Worm (Caenorhabditis elegans) whole organism, early embryonic: ENCODE measurements around the gene F59A7.2.

Experiments
- B0310.2 ChIP-seq: sonication (generic microtip); optimal IDR thresholded peaks from 2 replicates; lab custom pipeline; 2016; ENCODE audit warnings: mild to moderate bottlenecking, missing genetic modification characterization, missing compliant biosample characterization
- F13C5.2 ChIP-seq: sonication (generic microtip); optimal IDR thresholded peaks from 2 replicates; lab custom pipeline; 2017; ENCODE audit warnings: mild to moderate bottlenecking, missing genetic modification characterization, inconsistent platforms, missing compliant biosample characterization
- aly-1 ChIP-seq: sonication (generic microtip); optimal IDR thresholded peaks from 2 replicates; lab custom pipeline; 2016; ENCODE audit warnings: missing genetic modification characterization, missing compliant biosample characterization
- ama-1 ChIP-seq: fragments of 150-350 bp; optimal IDR thresholded peaks from 2 replicates; lab custom pipeline; 2014
- ceh-13 ChIP-seq: fragments of 200-800 bp; sonication (Bioruptor generic); optimal IDR thresholded peaks from 2 replicates; lab custom pipeline; 2018; ENCODE audit warnings: mild to moderate bottlenecking, missing genetic modification characterization, missing compliant biosample characterization
- ceh-36 ChIP-seq: sonication (generic microtip); optimal IDR thresholded peaks from 2 replicates; lab custom pipeline; 2016; ENCODE audit warnings: missing genetic modification characterization, inconsistent platforms, missing compliant biosample characterization
- ets-7 ChIP-seq: sonication (generic microtip); optimal IDR thresholded peaks from 2 replicates; lab custom pipeline; 2016; ENCODE audit warnings: missing genotype, missing genetic modification characterization, missing compliant biosample characterization
- flt-1 ChIP-seq: fragments of 200-800 bp; sonication (Bioruptor generic); IDR thresholded peaks from 2 replicates; pipeline ENCODE4 v1.3.6; 2022; ENCODE audit warnings: missing genetic modification characterization, missing compliant biosample characterization
- hmbx-1 ChIP-seq: sonication (generic microtip); optimal IDR thresholded peaks from 2 replicates; lab custom pipeline; 2016; ENCODE audit warnings: mild to moderate bottlenecking, missing genetic modification characterization, missing compliant biosample characterization
- hmg-4 ChIP-seq: fragments of 200-800 bp; sonication (Bioruptor generic); optimal IDR thresholded peaks from 2 replicates; lab custom pipeline; 2018; ENCODE audit warnings: mild to moderate bottlenecking, missing genetic modification characterization, missing compliant biosample characterization
- hnd-1 ChIP-seq: sonication (generic microtip); optimal IDR thresholded peaks from 2 replicates; lab custom pipeline; 2016; ENCODE audit warnings: missing genetic modification characterization, missing compliant biosample characterization
- pes-1 ChIP-seq: fragments of 200-800 bp; sonication (Bioruptor generic); IDR thresholded peaks from 2 replicates; pipeline ENCODE4 v1.3.6; 2022; ENCODE audit warnings: missing genetic modification reagents, missing genetic modification characterization, missing compliant biosample characterization
- scrt-1 ChIP-seq: fragments of 200-800 bp; sonication (Bioruptor generic); IDR thresholded peaks from 2 replicates; pipeline ENCODE4 v1.3.6; 2022; ENCODE audit warnings: missing genetic modification characterization, missing compliant biosample characterization
- sea-1 ChIP-seq: fragments of 200-800 bp; sonication (Bioruptor generic); conservative IDR thresholded peaks from 2 replicates; pipeline ENCODE4 v1.3.6; 2022; ENCODE audit warnings: missing genetic modification characterization, missing compliant biosample characterization
- tbx-11 ChIP-seq: fragments of 200-800 bp; sonication (Bioruptor generic); IDR thresholded peaks from 2 replicates; pipeline ENCODE4 v1.3.6; 2022; ENCODE audit warnings: missing genetic modification characterization, missing compliant biosample characterization
- tbx-37 ChIP-seq: fragments of 200-800 bp; sonication (Bioruptor generic); conservative IDR thresholded peaks from 2 replicates; pipeline ENCODE4 v1.3.6; 2022; ENCODE audit warnings: missing genetic modification reagents, missing genetic modification characterization, missing compliant biosample characterization
- tra-4 ChIP-seq: sonication (generic microtip); optimal IDR thresholded peaks from 2 replicates; lab custom pipeline; 2017; ENCODE audit warnings: missing genetic modification characterization, missing compliant biosample characterization

F59A7.2 gene

DNA sequence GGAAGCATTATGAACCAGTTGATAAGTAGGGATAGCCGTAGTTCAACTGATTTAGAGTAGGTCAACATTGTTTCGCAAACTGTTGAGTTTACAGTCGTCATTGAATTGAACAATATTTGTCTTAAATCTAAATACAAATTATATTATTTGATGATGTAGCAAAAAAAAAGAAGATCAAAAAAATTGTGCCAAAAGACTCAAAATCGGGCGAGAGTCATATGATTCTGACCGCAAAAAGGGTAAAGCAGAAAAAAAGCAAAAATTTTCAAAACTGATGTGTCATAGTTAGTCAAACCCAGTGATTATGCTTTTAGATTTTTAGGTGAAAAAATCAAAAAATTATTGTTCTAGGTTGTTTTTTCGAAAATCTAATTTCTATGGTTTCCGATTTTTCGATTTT, 11.5 kb upstream of the F59A7.2 start, which contains the start of gene srab-13:
Gene srab-13 (minus strand): TSS at position 101 of the 400 bp plus-strand sequence.
- TF ChIP-seq tbx-11 (GFP tag; lab: Robert Waterston, UW) (no peak), flt-1 (GFP tag; lab: Robert Waterston, UW) (no peak), sea-1 (GFP tag; lab: Robert Waterston, UW) (no peak), ets-7 (no peak), tra-4 (no peak), pes-1 (no peak), ceh-36 (tag; lab: Kevin White, UChicago) (no peak), B0310.2 (tag; lab: Kevin White, UChicago) (no peak), hmg-4 (GFP tag; lab: Kevin White, UChicago) (no peak), F13C5.2 (tag; lab: Kevin White, UChicago) (no peak), tbx-37 (no peak), hmbx-1 (tag; lab: Kevin White, UChicago) (no peak), hnd-1 (tag; lab: Kevin White, UChicago) (no peak)

DNA sequence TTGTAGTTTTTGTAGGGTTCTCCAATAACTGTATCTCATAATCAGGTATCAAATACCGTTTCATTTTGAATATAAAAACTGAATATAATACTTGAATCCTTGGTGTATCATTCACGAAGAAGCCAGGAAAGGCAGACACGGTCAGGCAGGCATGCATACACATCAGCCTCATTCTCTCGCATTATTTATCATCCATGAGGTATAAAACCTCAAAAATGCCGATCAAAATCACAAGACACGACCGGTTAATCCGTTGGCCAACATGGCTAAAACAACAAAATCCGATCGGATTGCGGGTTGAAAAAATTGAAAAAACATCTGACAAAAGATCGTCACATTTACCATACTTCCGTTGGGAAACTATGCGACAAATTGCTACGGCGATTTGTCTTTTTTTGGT, 6.0 kb upstream of the F59A7.2 start, which contains the start of gene F59A7.5:
Gene F59A7.5 (plus strand): TSS at position 301 of the 400 bp plus-strand sequence.
- TF ChIP-seq aly-1 (tag; lab: Kevin White, UChicago) (no peak), hmg-4 (GFP tag; lab: Kevin White, UChicago) (no peak), B0310.2 (tag; lab: Kevin White, UChicago) (no peak), sea-1 (GFP tag; lab: Robert Waterston, UW) (no peak), tra-4 (no peak), hmbx-1 (tag; lab: Kevin White, UChicago) (no peak), F13C5.2 (tag; lab: Kevin White, UChicago) (no peak), ceh-36 (tag; lab: Kevin White, UChicago) (no peak), scrt-1 (GFP tag; lab: Robert Waterston, UW) (no peak)

DNA sequence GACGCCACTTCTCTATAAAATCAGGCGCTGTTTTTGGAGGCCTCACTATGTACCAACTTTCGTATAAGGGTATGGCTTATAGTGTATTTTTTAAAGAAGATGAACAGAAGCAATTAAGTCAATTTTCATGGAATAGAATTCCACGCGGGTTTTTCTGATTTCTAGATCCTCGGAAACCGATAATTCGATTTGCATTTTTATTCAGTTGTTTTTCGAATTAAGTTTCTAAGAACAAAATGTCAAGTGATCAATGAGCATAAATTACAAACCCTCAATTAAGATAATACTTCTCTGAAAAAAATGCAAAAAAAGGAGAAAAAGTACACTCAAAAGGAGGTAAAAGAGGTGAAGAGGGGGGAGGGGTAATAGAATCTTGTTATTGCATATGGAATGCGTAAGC, 5.0 kb upstream of the F59A7.2 start:
- TF ChIP-seq tra-4 (no peak), sea-1 (GFP tag; lab: Robert Waterston, UW) (no peak), scrt-1 (GFP tag; lab: Robert Waterston, UW) (no peak), ceh-13 (GFP tag; lab: Kevin White, UChicago) (no peak), pes-1 (no peak), ceh-36 (tag; lab: Kevin White, UChicago) (no peak), ama-1 (lab: Kevin White, UChicago) (no peak), ets-7 (no peak), tbx-37 (no peak), B0310.2 (tag; lab: Kevin White, UChicago) (no peak), flt-1 (GFP tag; lab: Robert Waterston, UW) (no peak), F13C5.2 (tag; lab: Kevin White, UChicago) (no peak), aly-1 (tag; lab: Kevin White, UChicago) (no peak), hmbx-1 (tag; lab: Kevin White, UChicago) (no peak), tbx-11 (GFP tag; lab: Robert Waterston, UW) (no peak), hmg-4 (GFP tag; lab: Kevin White, UChicago) (no peak)

DNA sequence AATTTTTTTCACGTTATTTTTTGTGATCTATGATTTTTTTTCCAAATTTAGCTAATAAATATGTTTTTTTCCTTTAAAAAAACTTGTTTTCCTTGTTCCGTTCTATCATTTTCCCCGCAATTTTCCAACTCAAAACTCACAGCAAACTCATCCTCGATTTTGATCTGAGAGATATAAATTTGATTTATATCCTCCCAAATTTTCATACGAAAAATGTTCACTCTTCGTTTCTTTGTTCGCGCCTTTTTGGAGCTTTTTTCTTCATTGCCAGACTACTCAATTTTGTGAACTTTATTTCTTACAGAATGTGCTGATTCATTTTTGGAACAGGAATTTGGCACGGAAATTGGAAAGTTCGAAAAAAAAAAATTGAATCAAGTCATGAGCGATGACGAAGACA, 2.4 kb upstream of the F59A7.2 start, which contains the start of gene F59A7.14:
Gene F59A7.14 (plus strand): TSS at position 301 of the 400 bp plus-strand sequence.
- TF ChIP-seq ceh-36 (tag; lab: Kevin White, UChicago) (no peak), hmg-4 (GFP tag; lab: Kevin White, UChicago) (no peak), ets-7 (no peak), hmbx-1 (tag; lab: Kevin White, UChicago) (no peak), aly-1 (tag; lab: Kevin White, UChicago) (no peak), tbx-37 (no peak), tra-4 (no peak), ceh-13 (GFP tag; lab: Kevin White, UChicago) (no peak), pes-1 (no peak), sea-1 (GFP tag; lab: Robert Waterston, UW) (no peak), hnd-1 (tag; lab: Kevin White, UChicago) (no peak), flt-1 (GFP tag; lab: Robert Waterston, UW) (no peak), tbx-11 (GFP tag; lab: Robert Waterston, UW) (no peak), ama-1 (lab: Kevin White, UChicago) (no peak), B0310.2 (tag; lab: Kevin White, UChicago) (no peak), scrt-1 (GFP tag; lab: Robert Waterston, UW) (no peak), F13C5.2 (tag; lab: Kevin White, UChicago) (no peak)

DNA sequence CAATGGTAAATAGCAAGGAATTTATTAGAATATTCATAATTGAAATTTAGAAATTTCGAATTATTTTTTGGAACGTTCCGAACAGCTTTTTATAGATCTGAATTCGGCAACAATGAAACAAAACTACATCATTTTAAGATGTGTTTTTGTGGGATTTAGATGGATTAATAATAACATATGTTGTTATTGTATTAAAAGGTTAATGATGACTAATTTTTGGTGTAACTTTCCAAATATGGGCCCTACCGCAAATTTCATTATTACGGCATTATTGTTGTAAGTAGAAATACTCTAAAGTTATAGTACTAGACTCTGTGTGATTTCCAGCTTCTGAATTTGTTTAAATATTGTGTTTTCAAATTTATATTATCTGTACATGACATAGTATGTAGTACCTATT, 2.5 kb downstream of the F59A7.2 start, which contains the start of gene F59A7.11:
Gene F59A7.11 (minus strand): TSS at position 101 of the 400 bp plus-strand sequence.
- TF ChIP-seq tbx-37 (no peak), tbx-11 (GFP tag; lab: Robert Waterston, UW) (no peak), B0310.2 (tag; lab: Kevin White, UChicago) (no peak), sea-1 (GFP tag; lab: Robert Waterston, UW) (no peak), ets-7 (no peak)

DNA sequence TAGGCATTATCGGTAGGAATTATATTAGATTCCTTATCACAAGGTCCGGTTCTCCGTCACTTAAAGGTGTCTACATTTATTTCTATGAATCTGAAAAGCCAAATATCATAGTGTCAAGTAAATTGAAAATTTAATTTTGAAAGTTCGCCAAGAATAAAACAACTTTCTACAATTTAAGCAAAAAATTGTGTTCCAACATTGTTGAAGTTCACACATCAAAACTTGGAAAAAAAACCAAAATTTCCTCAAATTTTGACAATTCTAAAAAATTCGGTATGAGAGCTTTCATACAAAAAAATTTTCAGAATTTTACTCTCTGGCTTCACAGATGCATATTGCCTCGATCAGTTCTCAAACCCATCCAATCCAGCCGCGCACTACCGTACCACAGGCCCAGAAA, 4.6 kb downstream of the F59A7.2 start, which contains the start of gene F59A7.7:
Gene F59A7.7 (plus strand): TSS at position 301 of the 400 bp plus-strand sequence.
- TF ChIP-seq tbx-37 = no peak

DNA sequence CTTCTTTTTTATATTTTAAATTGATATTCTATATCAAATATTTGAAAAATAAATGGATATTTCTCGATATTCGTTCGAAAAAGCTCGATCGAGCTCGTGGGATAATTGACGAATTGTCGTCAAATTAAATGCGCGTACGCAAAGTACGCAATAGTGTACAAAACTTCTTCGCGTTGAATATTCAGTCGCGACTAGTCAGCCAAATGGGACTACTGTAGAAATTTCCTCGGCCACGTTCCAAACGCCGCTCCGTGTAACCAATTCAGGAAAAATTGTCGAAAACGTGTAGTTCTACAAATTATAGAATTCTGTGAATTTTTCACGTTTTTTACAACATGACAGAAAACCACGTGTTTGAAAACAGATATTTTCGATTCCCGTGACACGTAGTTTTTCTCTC, 7.9 kb downstream of the F59A7.2 start:
- TF ChIP-seq sea-1 (GFP tag; lab: Robert Waterston, UW) = no peak
- no peak for TF ChIP-seq scrt-1 (GFP tag; lab: Robert Waterston, UW)
- no peak for TF ChIP-seq tra-4
- TF ChIP-seq hmbx-1 (tag; lab: Kevin White, UChicago) = no peak
- TF ChIP-seq aly-1 (tag; lab: Kevin White, UChicago) = no peak
- TF ChIP-seq ceh-36 (tag; lab: Kevin White, UChicago) = no peak
- no peak for TF ChIP-seq tbx-11 (GFP tag; lab: Robert Waterston, UW)
- no peak for TF ChIP-seq flt-1 (GFP tag; lab: Robert Waterston, UW)
- TF ChIP-seq ceh-13 (GFP tag; lab: Kevin White, UChicago) = no peak
- TF ChIP-seq F13C5.2 (tag; lab: Kevin White, UChicago) = no peak
- TF ChIP-seq B0310.2 (tag; lab: Kevin White, UChicago) = no peak
- no peak for TF ChIP-seq pes-1
- TF ChIP-seq ama-1 (lab: Kevin White, UChicago) = no peak
- no peak for TF ChIP-seq hnd-1 (tag; lab: Kevin White, UChicago)
